Fruit fly (Drosophila melanogaster): Measurements from ENCODE around the gene AOX1.

AOX1 gene

dm6 chr3R:15536918-15537716 is at the start of gene AOX1:
Gene AOX1, minus strand, starts transcription at chr3R:15537292.
- TF ChIP-seq dl (GFP tag; optimal IDR thresholded peaks at IDR 0.05; ENCODE audit: insufficient read depth in 1 of 2, partially characterized antibody in 2 of 2) (no peak), jim (GFP tag; optimal IDR thresholded peaks at IDR 0.05) (no peak), psq (GFP tag; optimal IDR thresholded peaks at IDR 0.05) (no peak), Hr78 (GFP tag; optimal IDR thresholded peaks at IDR 0.05) (no peak), Hr83 (GFP tag; optimal IDR thresholded peaks at IDR 0.05; ENCODE audit: poor library complexity, severe bottlenecking) (no peak), sage (GFP tag; optimal IDR thresholded peaks at IDR 0.05) (no peak), dsf (GFP tag; optimal IDR thresholded peaks at IDR 0.05; ENCODE audit: borderline replicate concordance) (no peak), Dif (GFP tag; optimal IDR thresholded peaks at IDR 0.05; ENCODE audit: partially characterized antibody) (peak; percentile 62)

dm6 chr3R:15584523-15585149 is 47.5 kb upstream of the AOX1 start:
- TF ChIP-seq CrebA (GFP tag; optimal IDR thresholded peaks at IDR 0.05; ENCODE audit: borderline replicate concordance) (no peak), dl (GFP tag; optimal IDR thresholded peaks at IDR 0.05; ENCODE audit: insufficient read depth in 1 of 2, partially characterized antibody in 2 of 2) (no peak), lola (GFP tag; optimal IDR thresholded peaks at IDR 0.05) (no peak), Hnf4 (GFP tag; optimal IDR thresholded peaks at IDR 0.05) (no peak), dsf (GFP tag; optimal IDR thresholded peaks at IDR 0.05; ENCODE audit: borderline replicate concordance) (no peak), CG32264 (GFP tag; optimal IDR thresholded peaks at IDR 0.05) (no peak), Abd-B (GFP tag; optimal IDR thresholded peaks at IDR 0.05) (no peak), CG9705 (GFP tag; optimal IDR thresholded peaks at IDR 0.05) (no peak)

- TF ChIP-seq tai (GFP tag; optimal IDR thresholded peaks at IDR 0.05) (no peak), br (GFP tag; optimal IDR thresholded peaks at IDR 0.05) (no peak), Vsx2 (GFP tag; optimal IDR thresholded peaks at IDR 0.05; ENCODE audit: partially characterized antibody) (no peak), Myc (optimal IDR thresholded peaks at IDR 0.05) (no peak), CG32264 (GFP tag; optimal IDR thresholded peaks at IDR 0.05) (no peak), CrebA (GFP tag; optimal IDR thresholded peaks at IDR 0.05; ENCODE audit: borderline replicate concordance) (no peak), Abd-B (GFP tag; optimal IDR thresholded peaks at IDR 0.05) (no peak), usp (GFP tag; optimal IDR thresholded peaks at IDR 0.05) (no peak), woc (GFP tag; optimal IDR thresholded peaks at IDR 0.05) (no peak), foxo (GFP tag; optimal IDR thresholded peaks at IDR 0.05) (no peak)
Measured at dm6 chr3R:15583447-15583846, 46.4 kb upstream of the AOX1 start.

dm6 chr3R:15582526-15583155 is 45.5 kb upstream of the AOX1 start:
- no peak for TF ChIP-seq tai (GFP tag; optimal IDR thresholded peaks at IDR 0.05)
- TF ChIP-seq sage (GFP tag; optimal IDR thresholded peaks at IDR 0.05): no peak
- no peak for TF ChIP-seq rgr (GFP tag; optimal IDR thresholded peaks at IDR 0.05)
- no peak for TF ChIP-seq psq (GFP tag; optimal IDR thresholded peaks at IDR 0.05)
- no peak for TF ChIP-seq HLH106 (tag; optimal IDR thresholded peaks at IDR 0.05)
- no peak for TF ChIP-seq Vsx2 (GFP tag; optimal IDR thresholded peaks at IDR 0.05; ENCODE audit: partially characterized antibody)
- TF ChIP-seq dmrt93B (GFP tag; optimal IDR thresholded peaks at IDR 0.05): no peak
- TF ChIP-seq Mio (GFP tag; optimal IDR thresholded peaks at IDR 0.05): no peak
- no peak for TF ChIP-seq CG32264 (GFP tag; optimal IDR thresholded peaks at IDR 0.05)

dm6 chr3R:15580719-15581118 is 43.6 kb upstream of the AOX1 start:
- TF ChIP-seq CrebA (GFP tag; optimal IDR thresholded peaks at IDR 0.05; ENCODE audit: borderline replicate concordance): no peak
- peak; percentile 61 for TF ChIP-seq fru (GFP tag; optimal IDR thresholded peaks at IDR 0.05)
- TF ChIP-seq CG32264 (GFP tag; optimal IDR thresholded peaks at IDR 0.05): no peak
- no peak for TF ChIP-seq tai (GFP tag; optimal IDR thresholded peaks at IDR 0.05)
- TF ChIP-seq sage (GFP tag; optimal IDR thresholded peaks at IDR 0.05): no peak
- peak; percentile 35 for TF ChIP-seq psq (GFP tag; optimal IDR thresholded peaks at IDR 0.05)
- TF ChIP-seq sv (GFP tag; optimal IDR thresholded peaks at IDR 0.05): no peak
- TF ChIP-seq HLH106 (tag; optimal IDR thresholded peaks at IDR 0.05): peak; percentile 41
- peak; percentile 29 for TF ChIP-seq dmrt93B (GFP tag; optimal IDR thresholded peaks at IDR 0.05)
- TF ChIP-seq usp (GFP tag; optimal IDR thresholded peaks at IDR 0.05): no peak
- no peak for TF ChIP-seq Myc (optimal IDR thresholded peaks at IDR 0.05)
- TF ChIP-seq br (GFP tag; optimal IDR thresholded peaks at IDR 0.05): peak; percentile 44
- peak; percentile 36 for TF ChIP-seq Sp1 (GFP tag; optimal IDR thresholded peaks at IDR 0.05)
- no peak for TF ChIP-seq Dfd (GFP tag; optimal IDR thresholded peaks at IDR 0.05)
- TF ChIP-seq Dif (GFP tag; optimal IDR thresholded peaks at IDR 0.05; ENCODE audit: partially characterized antibody): no peak
- peak in 1 of 2 experiments; percentile 58 for TF ChIP-seq foxo (GFP tag; optimal IDR thresholded peaks at IDR 0.05)
- peak; percentile 43 for TF ChIP-seq h (GFP tag; optimal IDR thresholded peaks at IDR 0.05)
- no peak for TF ChIP-seq brk (GFP tag; optimal IDR thresholded peaks at IDR 0.05)
- TF ChIP-seq lola (GFP tag; optimal IDR thresholded peaks at IDR 0.05): no peak
- TF ChIP-seq Mio (GFP tag; optimal IDR thresholded peaks at IDR 0.05): no peak
- no peak for TF ChIP-seq Jra (GFP tag; optimal IDR thresholded peaks at IDR 0.05)
- TF ChIP-seq Hnf4 (GFP tag; optimal IDR thresholded peaks at IDR 0.05): no peak
- peak; percentile 49 for TF ChIP-seq ey (GFP tag; optimal IDR thresholded peaks at IDR 0.05)
- no peak for TF ChIP-seq Rel (GFP tag; optimal IDR thresholded peaks at IDR 0.05)
- TF ChIP-seq Rel (tag; optimal IDR thresholded peaks at IDR 0.05): no peak
- no peak for TF ChIP-seq Hr78 (GFP tag; optimal IDR thresholded peaks at IDR 0.05)
- TF ChIP-seq OdsH (GFP tag; optimal IDR thresholded peaks at IDR 0.05): peak; percentile 45

Measured in whole organism, wandering third instar larva.